Worm (Caenorhabditis elegans) whole organism, L2 larva: ENCODE measurements around the gene old-1.

Experiments used
- C34F6.9 ChIP-seq: fragments of 150-350 bp; optimal IDR thresholded peaks from 2 replicates; lab custom pipeline; 2014; ENCODE audit warnings: missing biosample characterization, missing genetic modification characterization
- F13H6.1 ChIP-seq: sonication (generic microtip); optimal IDR thresholded peaks from 2 replicates; lab custom pipeline; 2016; ENCODE audit warnings: missing genetic modification characterization, missing compliant biosample characterization
- Y55F3AM.14 ChIP-seq: fragments of 200-800 bp; sonication (Bioruptor generic); optimal IDR thresholded peaks from 2 replicates; lab custom pipeline; 2018; ENCODE audit warnings: mild to moderate bottlenecking, missing genetic modification characterization, missing compliant biosample characterization
- ZK546.5 ChIP-seq: sonication (generic microtip); optimal IDR thresholded peaks from 2 replicates; lab custom pipeline; 2017; ENCODE audit warnings: missing biosample characterization, missing genetic modification characterization
- ama-1 ChIP-seq: fragments of 150-350 bp; optimal IDR thresholded peaks from 2 replicates; lab custom pipeline; 2018; ENCODE audit warnings: inconsistent platforms
- blmp-1 ChIP-seq: sonication (generic microtip); optimal IDR thresholded peaks from 2 replicates; lab custom pipeline; 2017; ENCODE audit warnings: missing genetic modification characterization, mild to moderate bottlenecking, missing compliant biosample characterization, antibody characterized with exemption, moderate library complexity; ENCODE audit not compliant: insufficient read depth
- ceh-16 ChIP-seq: fragments of 150-350 bp; optimal IDR thresholded peaks from 2 replicates; lab custom pipeline; 2014; ENCODE audit warnings: missing biosample characterization, missing genetic modification characterization
- ceh-82 ChIP-seq: fragments of 150-350 bp; optimal IDR thresholded peaks from 2 replicates; lab custom pipeline; 2014; ENCODE audit warnings: missing biosample characterization, missing genetic modification characterization
- crh-2 ChIP-seq: sonication (generic microtip); optimal IDR thresholded peaks from 2 replicates; lab custom pipeline; 2017; ENCODE audit warnings: missing biosample characterization, missing genetic modification characterization
- dmd-4 ChIP-seq: sonication (generic microtip); optimal IDR thresholded peaks from 2 replicates; lab custom pipeline; 2017; ENCODE audit warnings: missing biosample characterization, missing genetic modification characterization
- elt-1 ChIP-seq: fragments of 150-350 bp; optimal IDR thresholded peaks from 2 replicates; lab custom pipeline; 2014; ENCODE audit warnings: missing biosample characterization, missing genetic modification characterization
- elt-3 ChIP-seq: sonication (generic microtip); optimal IDR thresholded peaks from 2 replicates; lab custom pipeline; 2017; ENCODE audit warnings: missing biosample characterization, missing genetic modification characterization
- fos-1 ChIP-seq: fragments of 150-350 bp; optimal IDR thresholded peaks from 2 replicates; lab custom pipeline; 2014; ENCODE audit warnings: missing biosample characterization, missing genetic modification characterization
- gmeb-1 ChIP-seq: fragments of 150-350 bp; optimal IDR thresholded peaks from 2 replicates; lab custom pipeline; 2014; ENCODE audit warnings: missing biosample characterization, missing genetic modification characterization
- lin-11 ChIP-seq: fragments of 150-350 bp; sonication (generic microtip); optimal IDR thresholded peaks from 2 replicates; lab custom pipeline; 2014; ENCODE audit warnings: missing biosample characterization, missing genetic modification characterization, inconsistent platforms, mixed read lengths
- lin-13 ChIP-seq: fragments of 150-350 bp; optimal IDR thresholded peaks from 2 replicates; lab custom pipeline; 2014; ENCODE audit warnings: missing biosample characterization, missing genetic modification reagents, missing genetic modification characterization
- lin-39 ChIP-seq: fragments of 150-350 bp; optimal IDR thresholded peaks from 2 replicates; lab custom pipeline; 2014; ENCODE audit warnings: missing biosample characterization, missing genetic modification reagents, missing genetic modification characterization
- lsy-2 ChIP-seq, 2 experiments: fragments of 150-350 bp in 1 of 2; sonication (generic microtip) in 1 of 2; optimal IDR thresholded peaks; 2 replicates each; lab custom pipeline; 2014 to 2017; ENCODE audit warnings: missing biosample characterization in 2 of 2, missing genetic modification characterization in 2 of 2
- mbf-1 ChIP-seq: sonication (generic microtip); optimal IDR thresholded peaks from 2 replicates; lab custom pipeline; 2017; ENCODE audit warnings: missing biosample characterization, missing genetic modification characterization
- nhr-129 ChIP-seq: fragments of 150-350 bp; optimal IDR thresholded peaks from 2 replicates; lab custom pipeline; 2014; ENCODE audit warnings: missing biosample characterization, missing genetic modification characterization
- nhr-21 ChIP-seq: fragments of 150-350 bp; optimal IDR thresholded peaks from 2 replicates; lab custom pipeline; 2014; ENCODE audit warnings: missing biosample characterization, missing genetic modification characterization
- nhr-23 ChIP-seq: fragments of 150-350 bp; optimal IDR thresholded peaks from 2 replicates; lab custom pipeline; 2014; ENCODE audit warnings: missing biosample characterization, missing genetic modification reagents, missing genetic modification characterization
- nhr-237 ChIP-seq: fragments of 150-350 bp; optimal IDR thresholded peaks from 2 replicates; lab custom pipeline; 2014; ENCODE audit warnings: missing biosample characterization, missing genetic modification characterization
- nhr-25 ChIP-seq: fragments of 150-350 bp; sonication (generic microtip); optimal IDR thresholded peaks from 3 replicates; lab custom pipeline; 2014; ENCODE audit warnings: missing biosample characterization, missing genetic modification characterization
- nhr-6 ChIP-seq: fragments of 150-350 bp; optimal IDR thresholded peaks from 2 replicates; lab custom pipeline; 2014; ENCODE audit warnings: missing biosample characterization, missing genetic modification characterization
- nhr-77 ChIP-seq: fragments of 150-350 bp; optimal IDR thresholded peaks from 2 replicates; lab custom pipeline; 2014; ENCODE audit warnings: missing biosample characterization, missing genetic modification characterization
- peb-1 ChIP-seq: fragments of 150-350 bp; optimal IDR thresholded peaks from 2 replicates; lab custom pipeline; 2014; ENCODE audit warnings: missing biosample characterization, missing genetic modification characterization
- sem-4 ChIP-seq: fragments of 150-350 bp; optimal IDR thresholded peaks from 2 replicates; lab custom pipeline; 2014; ENCODE audit warnings: missing biosample characterization, missing genetic modification reagents, missing genetic modification characterization
- skn-1 ChIP-seq: sonication (generic microtip); optimal IDR thresholded peaks from 2 replicates; lab custom pipeline; 2017; ENCODE audit warnings: missing biosample characterization, missing genetic modification characterization
- sma-3 ChIP-seq: sonication (generic microtip); optimal IDR thresholded peaks from 2 replicates; lab custom pipeline; 2016; ENCODE audit warnings: missing genetic modification reagents, missing genetic modification characterization, missing compliant biosample characterization
- sma-9 ChIP-seq, 2 experiments: fragments of 150-350 bp in 1 of 2; sonication (generic microtip) in 1 of 2; optimal IDR thresholded peaks; 2 replicates each; lab custom pipeline; 2014 to 2016; ENCODE audit warnings: missing genetic modification characterization in 2 of 2, mild to moderate bottlenecking in 1 of 2, missing biosample characterization in 1 of 2, missing compliant biosample characterization in 1 of 2, missing genetic modification reagents in 1 of 2, moderate library complexity in 1 of 2
- snpc-4 ChIP-seq: fragments of 150-350 bp; optimal IDR thresholded peaks from 2 replicates; lab custom pipeline; 2014; ENCODE audit warnings: missing biosample characterization, missing genetic modification characterization
- unc-39 ChIP-seq: fragments of 150-350 bp; optimal IDR thresholded peaks from 2 replicates; lab custom pipeline; 2014; ENCODE audit warnings: missing biosample characterization, missing genetic modification characterization
- unc-55 ChIP-seq: fragments of 150-350 bp; sonication (generic microtip); optimal IDR thresholded peaks from 3 replicates; lab custom pipeline; 2014; ENCODE audit warnings: missing biosample characterization, missing genetic modification reagents, missing genetic modification characterization
- ztf-1 ChIP-seq: fragments of 200-800 bp; sonication (Bioruptor generic); conservative IDR thresholded peaks from 2 replicates; pipeline ENCODE4 v1.3.6; 2022; ENCODE audit warnings: missing genetic modification characterization, missing compliant biosample characterization
- ztf-11 ChIP-seq: sonication (generic microtip); optimal IDR thresholded peaks from 2 replicates; lab custom pipeline; 2017; ENCODE audit warnings: missing biosample characterization, missing genetic modification characterization
- ztf-4 ChIP-seq: fragments of 150-350 bp; optimal IDR thresholded peaks from 2 replicates; lab custom pipeline; 2014; ENCODE audit warnings: missing biosample characterization, missing genetic modification characterization

old-1 gene

ce11 chrII:9898744-9899143 lies 30.2 kb upstream of the old-1 start:
- TF ChIP-seq F13H6.1, result no peak
- TF ChIP-seq sma-3 (GFP tag; lab: Kevin White, UChicago), result no peak
- TF ChIP-seq ama-1 (lab: Kevin White, UChicago), result no peak
- no peak for TF ChIP-seq nhr-237 (tag; lab: Kevin White, UChicago)
- no peak for TF ChIP-seq lin-11 (tag; lab: Kevin White, UChicago)
- TF ChIP-seq ztf-1 (GFP tag; lab: Robert Waterston, UW), result no peak
- TF ChIP-seq lsy-2 (tag; optimal IDR thresholded peaks at IDR 0.05; lab: Kevin White, UChicago), result no peak
- TF ChIP-seq ceh-16 (tag; lab: Kevin White, UChicago), result no peak
- no peak for TF ChIP-seq nhr-21
- TF ChIP-seq ztf-11 (tag; lab: Kevin White, UChicago), result no peak
- TF ChIP-seq nhr-23 (tag; lab: Kevin White, UChicago), result no peak
- TF ChIP-seq ztf-4, result no peak
- TF ChIP-seq skn-1 (tag; lab: Kevin White, UChicago), result no peak
- no peak for TF ChIP-seq C34F6.9 (tag; lab: Kevin White, UChicago)
- TF ChIP-seq ZK546.5, result no peak
- no peak for TF ChIP-seq blmp-1
- no peak for TF ChIP-seq lin-39 (tag; lab: Kevin White, UChicago)
- no peak for TF ChIP-seq elt-1 (tag; lab: Kevin White, UChicago)
- TF ChIP-seq lin-13 (GFP tag; lab: Kevin White, UChicago), result no peak

DNA sequence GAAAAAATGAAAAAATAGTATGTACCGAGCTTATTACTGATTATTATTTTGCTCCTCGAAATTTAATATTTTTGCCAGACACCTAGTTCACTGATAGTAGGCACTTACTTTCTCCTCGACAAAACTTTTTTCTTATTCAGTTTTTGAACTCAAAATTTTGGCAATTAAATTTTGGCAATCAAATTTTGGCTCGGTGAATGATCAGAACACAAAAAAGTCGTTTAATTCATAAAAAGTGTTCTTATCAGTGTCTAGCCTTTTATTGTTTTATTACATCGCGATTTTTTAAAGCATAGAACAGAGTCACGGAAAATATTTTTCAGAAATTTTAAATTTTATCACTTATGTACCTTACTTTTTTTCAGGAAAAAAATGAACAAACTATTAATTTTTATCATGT lies 26.6 kb upstream of the old-1 start:
- TF ChIP-seq ceh-82, result no peak
- no peak for TF ChIP-seq gmeb-1

- TF ChIP-seq ama-1 (lab: Kevin White, UChicago), result no peak
- TF ChIP-seq nhr-23 (tag; lab: Kevin White, UChicago), result no peak
- TF ChIP-seq elt-3 (tag; lab: Kevin White, UChicago), result no peak
- TF ChIP-seq unc-55, result no peak
- TF ChIP-seq sma-3 (GFP tag; lab: Kevin White, UChicago), result no peak
- no peak for TF ChIP-seq nhr-129
- TF ChIP-seq peb-1, result no peak
- TF ChIP-seq crh-2 (tag; lab: Kevin White, UChicago), result no peak
- TF ChIP-seq ceh-16 (tag; lab: Kevin White, UChicago), result no peak
- TF ChIP-seq ceh-82, result no peak
- no peak for TF ChIP-seq dmd-4 (tag; lab: Kevin White, UChicago)
- no peak for TF ChIP-seq F13H6.1
- TF ChIP-seq nhr-6 (tag; lab: Kevin White, UChicago), result no peak
- no peak for TF ChIP-seq ztf-1 (GFP tag; lab: Robert Waterston, UW)
- no peak for TF ChIP-seq unc-39 (tag; lab: Kevin White, UChicago)
These were observed 25.9 kb upstream of the old-1 start, which contains the start of gene F26C11.1 for ce11 chrII:9894435-9894834. Gene F26C11.1 (plus strand): TSS chrII:9894735.

DNA sequence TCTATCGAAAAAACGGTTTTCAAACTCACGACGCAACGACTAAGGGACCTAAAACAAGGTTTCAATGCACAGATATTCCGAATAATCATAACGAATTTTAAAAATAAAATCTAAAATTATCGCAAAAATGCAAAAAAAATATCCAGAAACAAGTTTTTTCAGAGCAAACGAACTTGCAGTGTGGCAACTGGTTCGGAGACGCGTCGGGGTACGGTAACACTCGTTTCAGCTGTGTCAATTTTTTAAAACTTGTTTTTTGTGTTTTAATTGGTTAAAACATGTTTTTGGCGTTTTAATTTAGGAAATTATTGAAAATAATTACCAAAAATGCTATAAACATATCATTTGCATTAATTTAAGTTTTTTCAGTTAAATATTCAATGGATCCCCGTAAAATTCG lies 23.9 kb upstream of the old-1 start, which contains the start of gene C08H9.16:
TSS of gene C08H9.16 (plus strand) at position 370 of the 400 bp plus-strand sequence.
- TF ChIP-seq sem-4 (peak; percentile 53), nhr-77 (tag; lab: Kevin White, UChicago) (no peak), blmp-1 (peak; percentile 32), unc-55 (peak; percentile 74), snpc-4 (tag; lab: Kevin White, UChicago) (no peak), fos-1 (peak; percentile 6), sma-3 (GFP tag; lab: Kevin White, UChicago) (peak; percentile 53), Y55F3AM.14 (GFP tag; lab: Kevin White, UChicago) (no peak), gmeb-1 (peak; percentile 53), crh-2 (tag; lab: Kevin White, UChicago) (peak; percentile 48), peb-1 (no peak), C34F6.9 (tag; lab: Kevin White, UChicago) (peak; percentile 58), lin-13 (GFP tag; lab: Kevin White, UChicago) (peak; percentile 15), F13H6.1 (peak; percentile 0), nhr-6 (tag; lab: Kevin White, UChicago) (no peak), nhr-25 (tag; lab: Kevin White, UChicago) (no peak), sma-9 (GFP tag; optimal IDR thresholded peaks at IDR 0.05; lab: Kevin White, UChicago) (peak; percentile 34), sma-9 (tag; optimal IDR thresholded peaks at IDR 0.05; lab: Kevin White, UChicago) (no peak), nhr-129 (peak; percentile 48), mbf-1 (tag; lab: Kevin White, UChicago) (no peak), lsy-2 (tag; optimal IDR thresholded peaks at IDR 0.05; lab: Kevin White, UChicago) (peak; percentile 90 to 98), ZK546.5 (no peak)
